Worm (Caenorhabditis elegans): ENCODE results near the gene H43E16.1.

DNA sequence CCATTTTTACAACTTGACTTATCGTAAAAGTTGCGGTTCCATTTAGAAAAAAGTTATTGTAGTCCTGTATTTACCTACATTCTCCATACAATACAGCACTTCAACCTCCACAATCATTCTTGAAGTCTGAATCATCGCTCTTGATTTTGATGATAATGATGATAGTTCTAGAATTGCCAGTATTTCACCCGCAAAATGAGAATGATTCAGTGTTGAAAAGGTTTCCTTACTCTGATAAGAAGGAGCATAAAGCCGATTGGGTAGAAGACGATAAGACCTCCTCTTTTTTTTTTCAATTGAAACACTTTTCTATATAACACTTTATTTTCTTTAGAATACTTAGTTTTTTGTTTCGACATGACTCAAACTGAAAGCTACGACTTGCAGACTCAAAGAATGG is 43.3 kb upstream of the H43E16.1 start, which contains the start of gene T19D12.4:
- TF ChIP-seq nhr-237 (tag; optimal IDR thresholded peaks at IDR 0.05) (no peak), dpl-1 (GFP tag; optimal IDR thresholded peaks at IDR 0.05) (no peak), ceh-82 (tag; optimal IDR thresholded peaks at IDR 0.05) (no peak), snpc-4 (tag; optimal IDR thresholded peaks at IDR 0.05) (no peak), xbp-1 (tag; optimal IDR thresholded peaks at IDR 0.05) (no peak), mep-1 (tag; optimal IDR thresholded peaks at IDR 0.05) (no peak), lin-39 (tag; optimal IDR thresholded peaks at IDR 0.05) (no peak), alr-1 (tag; optimal IDR thresholded peaks at IDR 0.05; ENCODE audit: borderline replicate concordance) (no peak), aly-2 (tag; optimal IDR thresholded peaks at IDR 0.05) (no peak), mdl-1 (tag; optimal IDR thresholded peaks at IDR 0.05) (no peak), unc-62 (GFP tag; optimal IDR thresholded peaks at IDR 0.05) (no peak), mab-9 (GFP tag; IDR thresholded peaks at IDR 0.05) (no peak)

Data from whole organism, L1 larva.